Worm (Caenorhabditis elegans): ENCODE results near the gene C46A5.6.

DNA sequence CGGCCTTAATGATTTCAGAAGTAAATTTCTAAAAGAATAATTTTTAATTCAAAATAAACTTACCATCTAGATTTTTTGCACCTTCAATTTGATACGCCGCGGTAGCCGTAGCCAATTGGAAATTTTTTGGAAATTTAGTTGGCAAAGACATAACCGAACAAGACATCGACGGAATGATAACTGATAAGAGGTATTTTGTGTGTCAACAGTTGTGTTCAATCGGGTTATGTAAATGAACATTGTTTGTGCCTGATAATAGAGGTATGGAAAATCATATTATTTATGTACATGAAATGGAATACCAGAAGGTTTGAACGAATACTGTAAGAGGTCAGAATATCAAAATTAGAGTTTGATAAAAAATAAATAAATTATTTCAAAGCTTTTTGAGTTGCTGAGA, 15.8 kb downstream of the C46A5.6 start, which contains the start of gene klo-1:
- TF ChIP-seq elt-3 (tag; optimal IDR thresholded peaks at IDR 0.05): no peak
- TF ChIP-seq sptf-1 (tag; optimal IDR thresholded peaks at IDR 0.05): no peak
- TF ChIP-seq snpc-4 (tag; optimal IDR thresholded peaks at IDR 0.05): no peak
- TF ChIP-seq lsy-2 (tag; optimal IDR thresholded peaks at IDR 0.05): no peak
- TF ChIP-seq drap-1 (GFP tag; optimal IDR thresholded peaks at IDR 0.05): no peak
